Worm (Caenorhabditis elegans) whole organism, L1 larva: ENCODE data around the gene enu-3.6.

Source experiments
- aha-1 ChIP-seq: fragments of 150-350 bp; optimal IDR thresholded peaks from 2 replicates; lab custom pipeline; 2014; ENCODE audit warnings: missing biosample characterization, missing genetic modification characterization
- ama-1 ChIP-seq: fragments of 150-350 bp; optimal IDR thresholded peaks from 2 replicates; lab custom pipeline; 2014
- ceh-82 ChIP-seq, 3 experiments: fragments of 150-350 bp in 1 of 3; sonication (generic microtip) in 2 of 3; optimal IDR thresholded peaks; 2 replicates each; lab custom pipeline; 2014 to 2017; ENCODE audit warnings: missing biosample characterization in 3 of 3, missing genetic modification characterization in 3 of 3
- fkh-10 ChIP-seq: sonication (generic microtip); optimal IDR thresholded peaks from 2 replicates; lab custom pipeline; 2017; ENCODE audit warnings: missing biosample characterization, missing genetic modification reagents, missing genetic modification characterization
- fkh-4 ChIP-seq: sonication (generic microtip); optimal IDR thresholded peaks from 2 replicates; lab custom pipeline; 2016; ENCODE audit warnings: missing compliant biosample characterization, missing genetic modification characterization, borderline replicate concordance
- mdl-1 ChIP-seq, 2 experiments: fragments of 150-350 bp; optimal IDR thresholded peaks; 2 replicates each; lab custom pipeline; 2014 to 2017; ENCODE audit warnings: missing biosample characterization in 2 of 2, missing genetic modification characterization in 2 of 2, inconsistent platforms in 1 of 2
- nhr-28 ChIP-seq: fragments of 150-350 bp; optimal IDR thresholded peaks from 2 replicates; lab custom pipeline; 2014; ENCODE audit warnings: missing biosample characterization, missing genetic modification characterization
- nhr-77 ChIP-seq: fragments of 150-350 bp; optimal IDR thresholded peaks from 2 replicates; lab custom pipeline; 2014; ENCODE audit warnings: missing biosample characterization, missing genetic modification characterization
- skn-1 ChIP-seq: fragments of 150-350 bp; optimal IDR thresholded peaks from 2 replicates; lab custom pipeline; 2014; ENCODE audit warnings: missing biosample characterization, missing genetic modification characterization
- snpc-4 ChIP-seq: fragments of 150-350 bp; optimal IDR thresholded peaks from 2 replicates; lab custom pipeline; 2014; ENCODE audit warnings: missing biosample characterization, missing genetic modification characterization
- zag-1 ChIP-seq: fragments of 150-350 bp; optimal IDR thresholded peaks from 2 replicates; lab custom pipeline; 2014; ENCODE audit warnings: missing biosample characterization, missing genetic modification characterization

ce11 chrIII:10791233-10791632, 41.0 kb downstream of the enu-3.6 start:
- TF ChIP-seq zag-1 (tag; lab: Kevin White, UChicago) (no peak), ceh-82 (tag; optimal IDR thresholded peaks at IDR 0.05; lab: Kevin White, UChicago) (no peak), mdl-1 (tag; optimal IDR thresholded peaks at IDR 0.05; lab: Kevin White, UChicago) (no peak), ama-1 (lab: Kevin White, UChicago) (no peak), fkh-10 (GFP tag; lab: Kevin White, UChicago) (no peak), aha-1 (no peak), snpc-4 (tag; lab: Kevin White, UChicago) (no peak), fkh-4 (tag; lab: Kevin White, UChicago) (no peak), skn-1 (tag; lab: Kevin White, UChicago) (no peak), nhr-77 (tag; lab: Kevin White, UChicago) (no peak), nhr-28 (tag; lab: Kevin White, UChicago) (no peak)
